Fruit fly (Drosophila melanogaster): Measurements from ENCODE around the gene Mco3.

The Mco3 gene

dm6 chr3R:25882606-25883266, 14.5 kb upstream of the Mco3 start:
- peak; percentile 57 for TF ChIP-seq Med (GFP tag)
- 0 out of 2 replicates have a peak, but pooled peaks have one; percentile 8 for TF ChIP-seq CG4360 (GFP tag; IDR thresholded peaks at IDR 0.05)
- TF ChIP-seq Blimp-1 (GFP tag; optimal IDR thresholded peaks at IDR 0.05): peak; percentile 70
- no peak for TF ChIP-seq CHES-1-like (GFP tag; optimal IDR thresholded peaks at IDR 0.05)
- peak; percentile 1 for TF ChIP-seq CG2678 (tag; optimal IDR thresholded peaks at IDR 0.05)
- TF ChIP-seq CG17328 (GFP tag; IDR thresholded peaks at IDR 0.05): peak; percentile 14; the same call in 1 of the 2 replicates
- TF ChIP-seq CG2199 (GFP tag; IDR thresholded peaks at IDR 0.05): peak; percentile 20; the same call in 1 of the 3 replicates
- TF ChIP-seq pb (GFP tag; optimal IDR thresholded peaks at IDR 0.05): no peak
- TF ChIP-seq row (GFP tag; IDR thresholded peaks at IDR 0.05): 0 out of 3 replicates have a peak, but pooled peaks have one; percentile 11
- TF ChIP-seq sens (GFP tag): peak; percentile 55
- 0 out of 2 replicates have a peak, but pooled peaks have one; percentile 16 for TF ChIP-seq crol (GFP tag; IDR thresholded peaks at IDR 0.05)
- peak; percentile 7 for TF ChIP-seq cg (GFP tag; optimal IDR thresholded peaks at IDR 0.05)
- TF ChIP-seq Vsx1 (GFP tag; optimal IDR thresholded peaks at IDR 0.05): peak; percentile 27
- peak; percentile 2 for TF ChIP-seq gsb-n (tag; optimal IDR thresholded peaks at IDR 0.05)
- no peak for TF ChIP-seq CG16815 (GFP tag; optimal IDR thresholded peaks at IDR 0.05)
- TF ChIP-seq CG14050 (GFP tag; IDR thresholded peaks at IDR 0.05): no peak

- no peak for TF ChIP-seq Sry-β (GFP tag; optimal IDR thresholded peaks at IDR 0.05)
- no peak for TF ChIP-seq grau (tag; optimal IDR thresholded peaks at IDR 0.05)
- no peak for TF ChIP-seq CG42726 (GFP tag; IDR thresholded peaks at IDR 0.05; ENCODE audit: partially characterized antibody)
- TF ChIP-seq CG14050 (GFP tag; IDR thresholded peaks at IDR 0.05): no peak
- no peak for TF ChIP-seq CHES-1-like (GFP tag; optimal IDR thresholded peaks at IDR 0.05)
- no peak for TF ChIP-seq Blimp-1 (GFP tag; optimal IDR thresholded peaks at IDR 0.05)
- TF ChIP-seq exex (tag; optimal IDR thresholded peaks at IDR 0.05): no peak
- no peak for TF ChIP-seq lbe (GFP tag; optimal IDR thresholded peaks at IDR 0.05)
- no peak for TF ChIP-seq h (optimal IDR thresholded peaks at IDR 0.05)
- TF ChIP-seq CG15696 (tag; optimal IDR thresholded peaks at IDR 0.05): no peak
- TF ChIP-seq Ptx1 (GFP tag; IDR thresholded peaks at IDR 0.05): no peak
- TF ChIP-seq CG18764 (GFP tag; optimal IDR thresholded peaks at IDR 0.05): no peak
- peak; percentile 99 for TF ChIP-seq Elba2 (GFP tag; optimal IDR thresholded peaks at IDR 0.05)
- TF ChIP-seq Dip3 (GFP tag; optimal IDR thresholded peaks at IDR 0.05): no peak
- TF ChIP-seq hb (GFP tag; IDR thresholded peaks at IDR 0.05; ENCODE audit: partially characterized antibody): no peak
- TF ChIP-seq CG4360 (GFP tag; IDR thresholded peaks at IDR 0.05): peak; percentile 82
- no peak for TF ChIP-seq sug (tag; optimal IDR thresholded peaks at IDR 0.05)
- TF ChIP-seq CG14965 (GFP tag; optimal IDR thresholded peaks at IDR 0.05; ENCODE audit: borderline replicate concordance): no peak
- peak; percentile 34; the same call in 1 of the 2 replicates for TF ChIP-seq CG10321 (GFP tag; IDR thresholded peaks at IDR 0.05)
- TF ChIP-seq CG32767 (GFP tag; IDR thresholded peaks at IDR 0.05): no peak
- TF ChIP-seq cg (GFP tag; optimal IDR thresholded peaks at IDR 0.05): peak; percentile 73
- TF ChIP-seq Six4 (GFP tag; optimal IDR thresholded peaks at IDR 0.05): no peak
- TF ChIP-seq Trl (optimal IDR thresholded peaks at IDR 0.05): no peak
- no peak for TF ChIP-seq Trl (GFP tag; optimal IDR thresholded peaks at IDR 0.05)
- TF ChIP-seq pros (GFP tag; optimal IDR thresholded peaks at IDR 0.05): peak; percentile 11
- TF ChIP-seq fu2 (GFP tag; optimal IDR thresholded peaks at IDR 0.05): no peak
- no peak for TF ChIP-seq Abd-B (GFP tag; optimal IDR thresholded peaks at IDR 0.05)
- TF ChIP-seq CG17385 (GFP tag; optimal IDR thresholded peaks at IDR 0.05): no peak
- 0 out of 4 replicates have a peak, but pooled peaks have one; percentile 54 for TF ChIP-seq chinmo (GFP tag; IDR thresholded peaks at IDR 0.05; ENCODE audit: partially characterized antibody)
- TF ChIP-seq sens (GFP tag): no peak
- no peak for TF ChIP-seq ken (GFP tag; IDR thresholded peaks at IDR 0.05)
- TF ChIP-seq CG7271 (tag; optimal IDR thresholded peaks at IDR 0.05): no peak
- no peak for TF ChIP-seq CG8388 (GFP tag; optimal IDR thresholded peaks at IDR 0.05)
- TF ChIP-seq CG14860 (GFP tag; IDR thresholded peaks at IDR 0.05; ENCODE audit: partially characterized antibody): no peak
- TF ChIP-seq odd (GFP tag; optimal IDR thresholded peaks at IDR 0.05): no peak
- no peak for TF ChIP-seq lilli (GFP tag; optimal IDR thresholded peaks at IDR 0.05)
- TF ChIP-seq zen2 (GFP tag; IDR thresholded peaks at IDR 0.05; ENCODE audit: partially characterized antibody): no peak
- no peak for TF ChIP-seq cato (GFP tag; optimal IDR thresholded peaks at IDR 0.05; ENCODE audit: borderline replicate concordance)
Observed at dm6 chr3R:25883877-25884276, 13.4 kb upstream of the Mco3 start.

Data from whole organism, embryonic.